Fruit fly (Drosophila melanogaster) whole organism, embryonic: ENCODE results near the gene galectin.

Experiments used
- Bgb ChIP-seq: fragments of 200-800 bp; sonication (Bioruptor generic); IDR thresholded peaks from 2 replicates; pipeline ENCODE4 v1.3.6; 2022; ENCODE audit warnings: missing biosample characterization, missing genetic modification characterization; ENCODE audit not compliant: partially characterized antibody
- CG10979 ChIP-seq: fragments of 200-800 bp; sonication (Bioruptor generic); optimal IDR thresholded peaks from 2 replicates; lab custom pipeline; 2018; ENCODE audit warnings: missing biosample characterization, mild to moderate bottlenecking, missing genetic modification characterization, moderate library complexity
- CG13624 ChIP-seq: fragments of 200-800 bp; sonication (Bioruptor generic); optimal IDR thresholded peaks from 2 replicates; lab custom pipeline; 2016; ENCODE audit warnings: missing biosample characterization, missing genetic modification characterization
- CG14860 ChIP-seq: fragments of 200-800 bp; sonication (Bioruptor generic); IDR thresholded peaks from 3 replicates; pipeline ENCODE4 v1.3.6; 2022; ENCODE audit warnings: missing biosample characterization, missing genetic modification characterization; ENCODE audit not compliant: partially characterized antibody
- CG15073 ChIP-seq: fragments of 200-800 bp; sonication (Bioruptor generic); optimal IDR thresholded peaks from 2 replicates; lab custom pipeline; 2016; ENCODE audit warnings: missing biosample characterization, missing genetic modification characterization
- CG16815 ChIP-seq: fragments of 200-800 bp; sonication (Bioruptor generic); optimal IDR thresholded peaks from 3 replicates; lab custom pipeline; 2017; ENCODE audit warnings: missing biosample characterization, mild to moderate bottlenecking, missing genetic modification characterization
- CG17385 ChIP-seq: fragments of 200-800 bp; sonication (Bioruptor generic); optimal IDR thresholded peaks from 3 replicates; lab custom pipeline; 2018; ENCODE audit warnings: missing biosample characterization, mild to moderate bottlenecking, missing genetic modification characterization
- CG17568 ChIP-seq: fragments of 200-800 bp; sonication (Bioruptor generic); optimal IDR thresholded peaks from 2 replicates; lab custom pipeline; 2018; ENCODE audit warnings: missing biosample characterization, mild to moderate bottlenecking, missing genetic modification characterization, moderate library complexity
- CG34376 ChIP-seq: fragments of 200-800 bp; sonication (Bioruptor generic); optimal IDR thresholded peaks from 2 replicates; lab custom pipeline; 2018; ENCODE audit warnings: missing biosample characterization, mild to moderate bottlenecking, missing genetic modification characterization
- CG34422 ChIP-seq: fragments of 200-800 bp; sonication (Bioruptor generic); IDR thresholded peaks from 3 replicates; pipeline ENCODE4 v1.3.6; 2022; ENCODE audit warnings: missing biosample characterization, missing genetic modification characterization
- CG4328 ChIP-seq: fragments of 200-800 bp; sonication (Bioruptor generic); optimal IDR thresholded peaks from 3 replicates; lab custom pipeline; 2017; ENCODE audit warnings: missing biosample characterization, missing genetic modification reagents, missing genetic modification characterization
- CG5180 ChIP-seq: fragments of 200-800 bp; sonication (Bioruptor generic); optimal IDR thresholded peaks from 3 replicates; lab custom pipeline; 2017; ENCODE audit warnings: missing biosample characterization, missing genetic modification characterization, mild to moderate bottlenecking, moderate library complexity, missing genetic modification reagents
- CG5953 ChIP-seq: fragments of 200-800 bp; sonication (Bioruptor generic); IDR thresholded peaks from 2 replicates; pipeline ENCODE4 v1.3.6; 2022; ENCODE audit warnings: missing biosample characterization, missing genetic modification characterization
- CG6765 ChIP-seq: fragments of 200-800 bp; sonication (Bioruptor generic); optimal IDR thresholded peaks from 3 replicates; lab custom pipeline; 2017; ENCODE audit warnings: missing biosample characterization, mild to moderate bottlenecking, missing genetic modification characterization
- CG8290 ChIP-seq, 3 experiments: fragments of 200-800 bp; sonication (Bioruptor generic); optimal IDR thresholded peaks; 2 replicates each; lab custom pipeline; 2016 to 2019; ENCODE audit warnings: missing biosample characterization in 3 of 3, missing genetic modification characterization in 3 of 3, mild to moderate bottlenecking in 2 of 3, moderate library complexity in 1 of 3
- D19A ChIP-seq: fragments of 200-800 bp; optimal IDR thresholded peaks from 3 replicates; lab custom pipeline; 2019; ENCODE audit warnings: missing biosample characterization, mild to moderate bottlenecking, missing genetic modification characterization, moderate library complexity
- Dip2 ChIP-seq: fragments of 200-800 bp; sonication (Bioruptor generic); IDR thresholded peaks from 2 replicates; pipeline ENCODE4 v1.3.6; 2022; ENCODE audit warnings: missing biosample characterization, missing genetic modification characterization
- Eip74EF ChIP-seq, 2 experiments: fragments of 200-800 bp in 1 of 2; fragments of >200 bp in 1 of 2; sonication (Bioruptor generic) in 1 of 2; optimal IDR thresholded peaks; 2 replicates each; lab custom pipeline; 2017 to 2019; ENCODE audit warnings: missing biosample characterization in 2 of 2, missing genetic modification characterization in 2 of 2, mild to moderate bottlenecking in 1 of 2, moderate library complexity in 1 of 2
- HHEX ChIP-seq: fragments of 200-800 bp; sonication (Bioruptor generic); optimal IDR thresholded peaks from 3 replicates; lab custom pipeline; 2017; ENCODE audit warnings: missing biosample characterization, mild to moderate bottlenecking, missing genetic modification characterization, missing genetic modification reagents
- HLH4C ChIP-seq: fragments of 200-800 bp; sonication (Bioruptor generic); IDR thresholded peaks from 3 replicates; pipeline ENCODE4 v1.3.6; 2022; ENCODE audit warnings: missing biosample characterization, missing genetic modification characterization; ENCODE audit not compliant: partially characterized antibody
- Hand ChIP-seq: fragments of 200-800 bp; sonication (Bioruptor generic); optimal IDR thresholded peaks from 2 replicates; lab custom pipeline; 2017; ENCODE audit warnings: mild to moderate bottlenecking, missing biosample characterization, missing genetic modification reagents, missing genetic modification characterization
- Hey ChIP-seq: fragments of 200-800 bp; sonication (Bioruptor generic); optimal IDR thresholded peaks from 3 replicates; lab custom pipeline; 2018; ENCODE audit warnings: missing biosample characterization, mild to moderate bottlenecking, missing genetic modification characterization
- Hr51 ChIP-seq, 2 experiments: fragments of 200-800 bp; sonication (Bioruptor generic); optimal IDR thresholded peaks; 2 replicates in 1 of 2; 3 replicates in 1 of 2; lab custom pipeline; 2016 to 2018; ENCODE audit warnings: missing biosample characterization in 2 of 2, missing genetic modification characterization in 2 of 2, mild to moderate bottlenecking in 1 of 2, moderate library complexity in 1 of 2
- Meics ChIP-seq: fragments of 200-800 bp; sonication (Bioruptor generic); optimal IDR thresholded peaks from 2 replicates; lab custom pipeline; 2017; ENCODE audit warnings: missing biosample characterization, mild to moderate bottlenecking, missing genetic modification characterization
- Pdp1 ChIP-seq, 2 experiments: fragments of 200-800 bp; sonication (Bioruptor generic); optimal IDR thresholded peaks; 3 replicates each; lab custom pipeline; 2016; ENCODE audit warnings: missing biosample characterization in 2 of 2, missing genetic modification characterization in 2 of 2, mild to moderate bottlenecking in 1 of 2, moderate library complexity in 1 of 2
- Scr ChIP-seq: fragments of 200-800 bp; sonication (Bioruptor generic); IDR thresholded peaks from 2 replicates; pipeline ENCODE4 v1.3.6; 2022; ENCODE audit warnings: missing biosample characterization, missing genetic modification characterization; ENCODE audit not compliant: partially characterized antibody
- Stat92E ChIP-seq, 3 experiments: fragments of >200 bp in 2 of 3; fragments of 200-800 bp in 1 of 3; sonication (Bioruptor generic) in 1 of 3; optimal IDR thresholded peaks; 2 replicates each; lab custom pipeline; 2017 to 2019; ENCODE audit warnings: missing biosample characterization in 3 of 3, missing genetic modification characterization in 3 of 3, mild to moderate bottlenecking in 1 of 3, moderate library complexity in 1 of 3
- TFAM ChIP-seq: fragments of 200-800 bp; sonication (Bioruptor generic); optimal IDR thresholded peaks from 2 replicates; lab custom pipeline; 2017; ENCODE audit warnings: missing biosample characterization, missing genetic modification characterization, inconsistent platforms
- Trl ChIP-seq, 3 experiments: fragments of >200 bp in 2 of 3; fragments of 200-800 bp in 1 of 3; sonication (Bioruptor generic) in 1 of 3; optimal IDR thresholded peaks; 2 replicates in 1 of 3; 3 replicates in 2 of 3; lab custom pipeline; 2016 to 2017; ENCODE audit warnings: missing biosample characterization in 1 of 3, missing genetic modification characterization in 1 of 3
- YL-1 ChIP-seq: fragments of 200-800 bp; sonication (Bioruptor generic); optimal IDR thresholded peaks from 3 replicates; lab custom pipeline; 2017; ENCODE audit warnings: missing biosample characterization, mild to moderate bottlenecking, missing genetic modification characterization
- danr ChIP-seq: fragments of 200-800 bp; sonication (Bioruptor generic); IDR thresholded peaks from 2 replicates; pipeline ENCODE4 v1.3.6; 2022; ENCODE audit warnings: missing biosample characterization, missing genetic modification characterization
- dpn ChIP-seq, 2 experiments: fragments of 200-800 bp; sonication (Bioruptor generic); optimal IDR thresholded peaks; 3 replicates each; lab custom pipeline; 2016; ENCODE audit warnings: missing biosample characterization in 2 of 2, missing genetic modification characterization in 2 of 2
- ewg ChIP-seq: fragments of 200-800 bp; sonication (Bioruptor generic); optimal IDR thresholded peaks from 3 replicates; lab custom pipeline; 2017; ENCODE audit warnings: mild to moderate bottlenecking, missing biosample characterization, missing genetic modification reagents, missing genetic modification characterization
- gro ChIP-seq: fragments of 200-800 bp; sonication (Bioruptor generic); optimal IDR thresholded peaks from 2 replicates; lab custom pipeline; 2016; ENCODE audit warnings: missing biosample characterization, missing genetic modification characterization
- ham ChIP-seq: fragments of 200-800 bp; sonication (Bioruptor generic); IDR thresholded peaks from 2 replicates; pipeline ENCODE4 v1.3.6; 2022; ENCODE audit warnings: missing biosample characterization, missing genetic modification characterization
- jigr1 ChIP-seq: fragments of 200-800 bp; sonication (Bioruptor generic); IDR thresholded peaks from 3 replicates; pipeline ENCODE4 v1.3.6; 2022; ENCODE audit warnings: missing biosample characterization, missing genetic modification characterization
- kni ChIP-seq: fragments of 200-800 bp; sonication (Bioruptor generic); optimal IDR thresholded peaks from 3 replicates; lab custom pipeline; 2017; ENCODE audit warnings: mild to moderate bottlenecking, missing biosample characterization, missing genetic modification reagents, missing genetic modification characterization
- mam ChIP-seq: fragments of 200-800 bp; sonication (Bioruptor generic); optimal IDR thresholded peaks from 3 replicates; lab custom pipeline; 2016; ENCODE audit warnings: missing biosample characterization, missing genetic modification characterization
- pros ChIP-seq: fragments of 200-800 bp; sonication (Bioruptor generic); optimal IDR thresholded peaks from 3 replicates; lab custom pipeline; 2019; ENCODE audit warnings: missing biosample characterization, mild to moderate bottlenecking, missing genetic modification characterization, moderate library complexity
- scrt ChIP-seq: fragments of 200-800 bp; sonication (Bioruptor generic); optimal IDR thresholded peaks from 2 replicates; lab custom pipeline; 2018; ENCODE audit warnings: missing biosample characterization, mild to moderate bottlenecking, missing genetic modification characterization, moderate library complexity
- sd ChIP-seq: fragments of 200-800 bp; sonication (Bioruptor generic); optimal IDR thresholded peaks from 3 replicates; lab custom pipeline; 2018; ENCODE audit warnings: missing biosample characterization, mild to moderate bottlenecking, missing genetic modification characterization, moderate library complexity
- sens ChIP-seq: fragments of 200-800 bp; sonication (Bioruptor generic); peaks from one replicate; lab custom pipeline; 2016; ENCODE audit warnings: missing biosample characterization, missing genetic modification characterization
- slbo ChIP-seq: fragments of 200-800 bp; sonication (Bioruptor generic); IDR thresholded peaks from 2 replicates; pipeline ENCODE4 v1.3.6; 2022; ENCODE audit warnings: missing biosample characterization, missing genetic modification characterization
- sug ChIP-seq: fragments of 200-800 bp; optimal IDR thresholded peaks from 2 replicates; lab custom pipeline; 2019; ENCODE audit warnings: missing biosample characterization, mild to moderate bottlenecking, missing genetic modification characterization, moderate library complexity
- twi ChIP-seq: fragments of 200-800 bp; optimal IDR thresholded peaks from 2 replicates; lab custom pipeline; 2019; ENCODE audit warnings: missing biosample characterization, mild to moderate bottlenecking, missing genetic modification characterization, moderate library complexity

Gene galectin

DNA sequence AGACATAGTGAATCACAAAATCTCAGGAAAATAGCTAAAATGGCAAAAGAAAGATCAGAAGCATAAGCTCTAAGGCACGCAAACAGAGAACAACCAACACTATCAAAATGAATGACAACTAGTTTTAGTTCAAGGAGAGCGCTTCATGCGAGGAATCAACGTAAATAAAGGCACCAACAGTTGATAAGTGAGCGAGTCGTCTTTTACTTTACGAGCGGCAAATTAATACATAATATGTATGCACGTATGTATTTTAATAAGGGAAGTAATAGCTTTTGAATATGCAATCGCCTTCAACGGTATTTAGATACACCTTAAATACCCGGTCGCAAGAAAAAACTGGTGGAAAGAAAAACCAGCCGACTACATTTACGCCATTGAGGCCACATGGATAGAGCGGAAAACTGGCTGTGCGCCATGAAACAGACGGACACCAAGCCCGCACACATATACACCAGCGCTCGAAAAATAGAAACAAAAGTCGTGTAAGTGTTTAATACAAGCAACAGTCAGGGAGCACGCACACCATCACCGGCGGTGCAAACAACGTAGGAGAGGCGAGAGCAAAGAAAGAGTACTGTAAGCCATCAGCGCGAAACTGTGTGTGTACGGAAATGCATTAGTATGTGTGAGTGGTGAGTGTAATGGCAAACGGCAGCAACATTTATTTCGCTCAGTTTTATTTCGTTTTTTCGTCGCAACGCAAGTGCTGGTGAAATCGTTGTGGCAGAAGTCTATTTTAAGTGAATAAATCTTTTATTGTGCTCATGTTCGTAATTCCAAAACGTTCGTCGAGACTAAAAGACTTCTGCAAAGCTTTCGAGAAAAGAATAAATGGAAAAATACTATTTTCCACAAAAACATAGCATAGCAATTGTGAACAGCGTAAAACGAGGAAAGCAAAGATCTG is 4.9 kb upstream of the galectin start, which contains the start of gene dbr:
TSS of gene dbr (plus strand) at position 114 of the 910 bp plus-strand sequence.
- TF ChIP-seq YL-1 = peak; percentile 35
- TF ChIP-seq sens (GFP tag; lab: Kevin White, UChicago) = peak; percentile 84
- peak; percentile 68 for TF ChIP-seq Hand (GFP tag; lab: Kevin White, UChicago)
- TF ChIP-seq HHEX (GFP tag; lab: Kevin White, UChicago) = peak; percentile 11
- no peak for TF ChIP-seq CG8290 (GFP tag; optimal IDR thresholded peaks at IDR 0.05; lab: Kevin White, UChicago)
- TF ChIP-seq CG8290 (tag; optimal IDR thresholded peaks at IDR 0.05; lab: Kevin White, UChicago) = peak in 1 of 2 experiments; percentile 70
- TF ChIP-seq Trl (optimal IDR thresholded peaks at IDR 0.05; lab: Kevin White, UChicago) = peak; percentile 85 to 97
- peak; percentile 27 for TF ChIP-seq Trl (GFP tag; optimal IDR thresholded peaks at IDR 0.05; lab: Kevin White, UChicago)
- no peak for TF ChIP-seq slbo (GFP tag; lab: Robert Waterston, UW)
- peak; percentile 26 for TF ChIP-seq Hey (tag; lab: Kevin White, UChicago)
- no peak for TF ChIP-seq HLH4C (GFP tag; lab: Robert Waterston, UW)
- TF ChIP-seq danr (GFP tag; lab: Robert Waterston, UW) = no peak; the same call in 1 of the 2 replicates
- no peak for TF ChIP-seq CG5953 (GFP tag; lab: Robert Waterston, UW)
- peak; percentile 2 for TF ChIP-seq CG17568 (GFP tag; lab: Kevin White, UChicago)
- TF ChIP-seq CG13624 = peak; percentile 80
- TF ChIP-seq CG16815 (GFP tag; lab: Kevin White, UChicago) = no peak
- peak in 1 of 2 experiments; percentile 61 for TF ChIP-seq Hr51 (GFP tag; optimal IDR thresholded peaks at IDR 0.05; lab: Kevin White, UChicago)
- peak; percentile 33 for TF ChIP-seq CG4328 (GFP tag; lab: Kevin White, UChicago)
- peak; percentile 17 for TF ChIP-seq CG10979 (tag; lab: Kevin White, UChicago)
- TF ChIP-seq TFAM (GFP tag; lab: Kevin White, UChicago) = no peak
- peak; percentile 31 for TF ChIP-seq gro (GFP tag; lab: Kevin White, UChicago)
- TF ChIP-seq Stat92E (GFP tag; optimal IDR thresholded peaks at IDR 0.05; lab: Kevin White, UChicago) = peak in 1 of 3 experiments; percentile 44
- TF ChIP-seq jigr1 (GFP tag; lab: Robert Waterston, UW) = no peak
- peak in 1 of 2 experiments; percentile 92 for TF ChIP-seq Pdp1 (GFP tag; optimal IDR thresholded peaks at IDR 0.05; lab: Kevin White, UChicago)
- no peak for TF ChIP-seq Scr (GFP tag; lab: Robert Waterston, UW)
- TF ChIP-seq CG15073 = no peak
- TF ChIP-seq CG5180 = peak; percentile 5
- TF ChIP-seq mam = no peak
- peak; percentile 10 for TF ChIP-seq D19A (tag; lab: Kevin White, UChicago)
- no peak for TF ChIP-seq ham (GFP tag; lab: Robert Waterston, UW)
- TF ChIP-seq CG6765 (GFP tag; lab: Kevin White, UChicago) = peak; percentile 33
- no peak for TF ChIP-seq Dip2 (GFP tag; lab: Robert Waterston, UW)
- TF ChIP-seq CG17385 (GFP tag; lab: Kevin White, UChicago) = peak; percentile 18
- TF ChIP-seq sd (tag; lab: Kevin White, UChicago) = peak; percentile 25
- TF ChIP-seq Eip74EF (GFP tag; optimal IDR thresholded peaks at IDR 0.05; lab: Kevin White, UChicago) = no peak
- peak; percentile 82 for TF ChIP-seq twi (tag; lab: Kevin White, UChicago)
- TF ChIP-seq sug (tag; lab: Kevin White, UChicago) = peak; percentile 59
- TF ChIP-seq kni (GFP tag; lab: Kevin White, UChicago) = peak; percentile 91
- TF ChIP-seq Meics (GFP tag; lab: Kevin White, UChicago) = peak; percentile 7
- TF ChIP-seq dpn (GFP tag; optimal IDR thresholded peaks at IDR 0.05; lab: Kevin White, UChicago) = no peak
- TF ChIP-seq pros (GFP tag; lab: Kevin White, UChicago) = peak; percentile 88
- peak; percentile 74 for TF ChIP-seq scrt
- TF ChIP-seq CG34376 (GFP tag; lab: Kevin White, UChicago) = peak; percentile 59
- peak; percentile 6 for TF ChIP-seq ewg
- TF ChIP-seq Bgb (GFP tag; lab: Robert Waterston, UW) = peak; percentile 31; the same call in 1 of the 2 replicates
- peak; percentile 10; the same call in 1 of the 3 replicates for TF ChIP-seq CG34422 (GFP tag; lab: Robert Waterston, UW)
- no peak for TF ChIP-seq CG14860 (GFP tag; lab: Robert Waterston, UW)
